Worm (Caenorhabditis elegans): ENCODE measurements around the gene clec-54.

- TF ChIP-seq dao-5 (tag; optimal IDR thresholded peaks at IDR 0.05) (no peak), him-1 (tag; optimal IDR thresholded peaks at IDR 0.05) (no peak), W03F9.2 (tag; optimal IDR thresholded peaks at IDR 0.05) (no peak)
These were observed 37.5 kb upstream of the clec-54 start for ce11 chrV:14439236-14439635.

All from whole organism, L4/young adult.